Worm (Caenorhabditis elegans) whole organism, young adult: ENCODE results near the gene Y41D4A.4.

ENCODE experiments used
- ama-1 ChIP-seq, 3 experiments: fragments of 150-350 bp in 1 of 3; sonication (generic microtip) in 2 of 3; optimal IDR thresholded peaks; 2 replicates each; lab custom pipeline; 2014 to 2018; ENCODE audit warnings: missing biosample characterization in 2 of 3, missing genetic modification characterization in 2 of 3, missing genetic modification reagents in 2 of 3
- ceh-58 ChIP-seq: fragments of 200-800 bp; sonication (Bioruptor generic); IDR thresholded peaks from 2 replicates; pipeline ENCODE4 v1.3.6; 2022; ENCODE audit warnings: missing genetic modification characterization, missing compliant biosample characterization
- efl-1 ChIP-seq: fragments of 150-350 bp; optimal IDR thresholded peaks from 2 replicates; lab custom pipeline; 2014; ENCODE audit warnings: missing biosample characterization, missing genetic modification reagents, missing genetic modification characterization
- pha-4 ChIP-seq: fragments of 150-350 bp; sonication (generic microtip); optimal IDR thresholded peaks from 2 replicates; lab custom pipeline; 2014; ENCODE audit warnings: missing biosample characterization, missing genetic modification reagents, missing genetic modification characterization
- snpc-3.4 ChIP-seq: sonication (generic microtip); optimal IDR thresholded peaks from 2 replicates; lab custom pipeline; 2017; ENCODE audit warnings: missing genetic modification characterization, mild to moderate bottlenecking, missing compliant biosample characterization, antibody characterized with exemption, moderate library complexity, missing genotype, missing genetic modification reagents

ce11 chrIV:1699599-1699998, 46.2 kb upstream of the Y41D4A.4 start, which contains the start of gene bus-2:
- TF ChIP-seq snpc-3.4 (tag; lab: Kevin White, UChicago) (no peak), pha-4 (tag; lab: Kevin White, UChicago) (no peak), efl-1 (GFP tag; lab: Kevin White, UChicago) (no peak), ceh-58 (no peak), ama-1 (optimal IDR thresholded peaks at IDR 0.05; lab: Kevin White, UChicago) (no peak), ama-1 (GFP tag; optimal IDR thresholded peaks at IDR 0.05; lab: Kevin White, UChicago) (no peak)
